Fruit fly (Drosophila melanogaster) whole organism, prepupa: ENCODE results near the gene CG34367.

Source experiments
- Blimp-1 ChIP-seq: fragments of 200-800 bp; sonication (Bioruptor generic); optimal IDR thresholded peaks from 3 replicates; lab custom pipeline; 2017; ENCODE audit warnings: missing biosample characterization, missing genetic modification characterization, mild to moderate bottlenecking, moderate library complexity, missing genetic modification reagents
- CG10669 ChIP-seq: fragments of 200-800 bp; sonication (Bioruptor generic); optimal IDR thresholded peaks from 3 replicates; lab custom pipeline; 2018; ENCODE audit warnings: missing biosample characterization, mild to moderate bottlenecking, missing genetic modification characterization, moderate library complexity
- CG11294 ChIP-seq: fragments of 200-800 bp; sonication (Bioruptor generic); IDR thresholded peaks from 2 replicates; pipeline ENCODE4 v1.3.6; 2022; ENCODE audit warnings: missing biosample characterization, missing genetic modification characterization
- CG11902 ChIP-seq: fragments of 200-800 bp; sonication (Bioruptor generic); optimal IDR thresholded peaks from 3 replicates; lab custom pipeline; 2016; ENCODE audit warnings: missing biosample characterization, missing genetic modification characterization
- CG15336 ChIP-seq: fragments of 200-800 bp; sonication (Bioruptor generic); IDR thresholded peaks from 2 replicates; pipeline ENCODE4 v1.3.6; 2022; ENCODE audit warnings: missing biosample characterization, missing genetic modification characterization
- CG1621 ChIP-seq: fragments of 200-800 bp; sonication (Bioruptor generic); optimal IDR thresholded peaks from 3 replicates; lab custom pipeline; 2018; ENCODE audit warnings: missing biosample characterization, mild to moderate bottlenecking, missing genetic modification characterization
- CG31627 ChIP-seq: fragments of 200-800 bp; sonication (Bioruptor generic); optimal IDR thresholded peaks from 3 replicates; lab custom pipeline; 2016; ENCODE audit warnings: missing biosample characterization, missing genetic modification characterization
- CG34406 ChIP-seq: fragments of 200-800 bp; sonication (Bioruptor generic); optimal IDR thresholded peaks from 3 replicates; lab custom pipeline; 2016; ENCODE audit warnings: missing biosample characterization, missing genetic modification characterization
- CG4318 ChIP-seq: fragments of 200-800 bp; sonication (Bioruptor generic); optimal IDR thresholded peaks from 3 replicates; lab custom pipeline; 2017; ENCODE audit warnings: missing biosample characterization, mild to moderate bottlenecking, missing genetic modification characterization
- CG6276 ChIP-seq: fragments of 200-800 bp; sonication (Bioruptor generic); optimal IDR thresholded peaks from 2 replicates; lab custom pipeline; 2017; ENCODE audit warnings: missing biosample characterization, mild to moderate bottlenecking, missing genetic modification characterization
- CG6792 ChIP-seq: fragments of 200-800 bp; sonication (Bioruptor generic); optimal IDR thresholded peaks from 3 replicates; lab custom pipeline; 2016; ENCODE audit warnings: missing biosample characterization, missing genetic modification characterization
- CG6808 ChIP-seq: fragments of 200-800 bp; sonication (Bioruptor generic); optimal IDR thresholded peaks from 3 replicates; lab custom pipeline; 2017; ENCODE audit warnings: missing biosample characterization, missing genetic modification characterization, mild to moderate bottlenecking, moderate library complexity, missing genetic modification reagents
- CG6854 ChIP-seq: fragments of 200-800 bp; sonication (Bioruptor generic); optimal IDR thresholded peaks from 2 replicates; lab custom pipeline; 2017; ENCODE audit warnings: missing biosample characterization, mild to moderate bottlenecking, missing genetic modification characterization
- CG7368 ChIP-seq: fragments of 200-800 bp; sonication (Bioruptor generic); optimal IDR thresholded peaks from 3 replicates; lab custom pipeline; 2016; ENCODE audit warnings: missing biosample characterization, missing genetic modification characterization
- CG8119 ChIP-seq: fragments of 200-800 bp; sonication (Bioruptor generic); IDR thresholded peaks from 3 replicates; pipeline ENCODE4 v1.3.6; 2022; ENCODE audit warnings: missing biosample characterization, missing genetic modification characterization
- CG8319 ChIP-seq: fragments of 200-800 bp; sonication (Bioruptor generic); optimal IDR thresholded peaks from 3 replicates; lab custom pipeline; 2016; ENCODE audit warnings: missing biosample characterization, missing genetic modification characterization
- CG9139 ChIP-seq: fragments of 200-800 bp; sonication (Bioruptor generic); optimal IDR thresholded peaks from 3 replicates; lab custom pipeline; 2017; ENCODE audit warnings: missing biosample characterization, mild to moderate bottlenecking, missing genetic modification characterization
- Eip75B ChIP-seq: fragments of 200-800 bp; sonication (Bioruptor generic); optimal IDR thresholded peaks from 3 replicates; lab custom pipeline; 2016; ENCODE audit warnings: missing biosample characterization, missing genetic modification characterization
- Eip78C ChIP-seq: fragments of 200-800 bp; sonication (Bioruptor generic); peaks from one replicate; lab custom pipeline; 2016; ENCODE audit warnings: missing biosample characterization, missing genetic modification characterization
- Eip93F ChIP-seq: fragments of 200-800 bp; sonication (Bioruptor generic); optimal IDR thresholded peaks from 2 replicates; lab custom pipeline; 2016; ENCODE audit warnings: missing biosample characterization, mild to moderate bottlenecking, missing genetic modification characterization
- Ets21C ChIP-seq: fragments of 200-800 bp; sonication (Bioruptor generic); optimal IDR thresholded peaks from 3 replicates; lab custom pipeline; 2016; ENCODE audit warnings: missing biosample characterization, missing genetic modification characterization
- Ets96B ChIP-seq: fragments of 200-800 bp; optimal IDR thresholded peaks from 2 replicates; lab custom pipeline; 2019; ENCODE audit warnings: missing biosample characterization, mild to moderate bottlenecking, missing genetic modification characterization, moderate library complexity
- Hr38 ChIP-seq: sonication (Bioruptor generic); optimal IDR thresholded peaks from 2 replicates; lab custom pipeline; 2016; ENCODE audit warnings: missing biosample characterization, missing genetic modification characterization
- Hr39 ChIP-seq: fragments of 200-800 bp; sonication (Bioruptor generic); optimal IDR thresholded peaks from 2 replicates; lab custom pipeline; 2016; ENCODE audit warnings: missing biosample characterization, missing genetic modification characterization
- Lpt ChIP-seq: fragments of 200-800 bp; sonication (Bioruptor generic); optimal IDR thresholded peaks from 3 replicates; lab custom pipeline; 2016; ENCODE audit warnings: missing biosample characterization, missing genetic modification characterization
- Smox ChIP-seq: fragments of 200-800 bp; sonication (Bioruptor generic); optimal IDR thresholded peaks from 3 replicates; lab custom pipeline; 2016; ENCODE audit warnings: missing biosample characterization, missing genetic modification characterization
- Sox14 ChIP-seq: fragments of 200-800 bp; sonication (Bioruptor generic); optimal IDR thresholded peaks from 3 replicates; lab custom pipeline; 2016; ENCODE audit warnings: missing biosample characterization, missing genetic modification characterization
- Sox15 ChIP-seq: fragments of 200-800 bp; sonication (Bioruptor generic); optimal IDR thresholded peaks from 3 replicates; lab custom pipeline; 2016; ENCODE audit warnings: missing biosample characterization, missing genetic modification characterization
- acj6 ChIP-seq: fragments of 200-800 bp; sonication (Bioruptor generic); optimal IDR thresholded peaks from 3 replicates; lab custom pipeline; 2016; ENCODE audit warnings: missing biosample characterization, missing genetic modification characterization
- cyc ChIP-seq: fragments of 200-800 bp; sonication (Bioruptor generic); optimal IDR thresholded peaks from 3 replicates; lab custom pipeline; 2016; ENCODE audit warnings: missing biosample characterization, missing genetic modification characterization
- dac ChIP-seq: fragments of 200-800 bp; sonication (Bioruptor generic); optimal IDR thresholded peaks from 2 replicates; lab custom pipeline; 2017; ENCODE audit warnings: missing biosample characterization, mild to moderate bottlenecking, missing genetic modification characterization
- dsx ChIP-seq: fragments of 200-800 bp; optimal IDR thresholded peaks from 3 replicates; lab custom pipeline; 2019; ENCODE audit warnings: missing biosample characterization, mild to moderate bottlenecking, missing genetic modification characterization, moderate library complexity; ENCODE audit not compliant: poor library complexity, severe bottlenecking
- eg ChIP-seq: fragments of 200-800 bp; sonication (Bioruptor generic); IDR thresholded peaks from 3 replicates; pipeline ENCODE4 v1.3.6; 2022; ENCODE audit warnings: missing biosample characterization, missing genetic modification characterization
- esn ChIP-seq: fragments of 200-800 bp; sonication (Bioruptor generic); optimal IDR thresholded peaks from 2 replicates; lab custom pipeline; 2016; ENCODE audit warnings: missing biosample characterization, mild to moderate bottlenecking, missing genetic modification characterization, moderate library complexity
- fd59A ChIP-seq: fragments of 200-800 bp; sonication (Bioruptor generic); optimal IDR thresholded peaks from 2 replicates; lab custom pipeline; 2017; ENCODE audit warnings: missing biosample characterization, mild to moderate bottlenecking, missing genetic modification characterization, missing genetic modification reagents
- fd85E ChIP-seq: fragments of 200-800 bp; sonication (Bioruptor generic); optimal IDR thresholded peaks from 3 replicates; lab custom pipeline; 2016; ENCODE audit warnings: missing biosample characterization, missing genetic modification characterization
- fkh ChIP-seq: fragments of 200-800 bp; sonication (Bioruptor generic); optimal IDR thresholded peaks from 3 replicates; lab custom pipeline; 2017; ENCODE audit warnings: missing biosample characterization, mild to moderate bottlenecking, missing genetic modification characterization, moderate library complexity
- lz ChIP-seq: fragments of 200-800 bp; sonication (Bioruptor generic); optimal IDR thresholded peaks from 3 replicates; lab custom pipeline; 2016; ENCODE audit warnings: missing biosample characterization, missing genetic modification characterization
- pdm3 ChIP-seq: fragments of 200-800 bp; sonication (Bioruptor generic); optimal IDR thresholded peaks from 3 replicates; lab custom pipeline; 2016; ENCODE audit warnings: missing biosample characterization, missing genetic modification characterization
- salr ChIP-seq, 2 experiments: fragments of 200-800 bp; sonication (Bioruptor generic); optimal IDR thresholded peaks; 3 replicates each; lab custom pipeline; 2016 to 2018; ENCODE audit warnings: missing biosample characterization in 2 of 2, missing genetic modification characterization in 2 of 2, mild to moderate bottlenecking in 1 of 2
- spab ChIP-seq: fragments of 200-800 bp; sonication (Bioruptor generic); optimal IDR thresholded peaks from 2 replicates; lab custom pipeline; 2017; ENCODE audit warnings: missing biosample characterization, mild to moderate bottlenecking, missing genetic modification characterization, missing genetic modification reagents
- ss ChIP-seq, 2 experiments: fragments of 200-800 bp; sonication (Bioruptor generic); optimal IDR thresholded peaks; 2 replicates in 1 of 2; 3 replicates in 1 of 2; lab custom pipeline; 2017 to 2018; ENCODE audit warnings: mild to moderate bottlenecking in 2 of 2, missing biosample characterization in 2 of 2, missing genetic modification characterization in 2 of 2, moderate library complexity in 1 of 2

Gene CG34367

dm6 chr2L:10387869-10388726 is 34.4 kb upstream of the CG34367 start, which contains the start of gene da (continued):
- peak; percentile 11 for TF ChIP-seq CG11902
- TF ChIP-seq Smox (GFP tag; lab: Kevin White, UChicago) = peak; percentile 56
- peak; percentile 38 for TF ChIP-seq acj6 (GFP tag; lab: Kevin White, UChicago)
- TF ChIP-seq Hr38 (GFP tag; lab: Kevin White, UChicago) = no peak
- TF ChIP-seq Eip93F = peak; percentile 21
- TF ChIP-seq CG8319 (GFP tag; lab: Kevin White, UChicago) = no peak
- TF ChIP-seq Sox14 = peak; percentile 80
- no peak for TF ChIP-seq CG6808 (GFP tag; lab: Kevin White, UChicago)
- peak; percentile 8 for TF ChIP-seq dac (GFP tag; lab: Kevin White, UChicago)
- TF ChIP-seq CG8119 = no peak; the same call in 2 of the 3 replicates
- peak; percentile 58 for TF ChIP-seq CG31627 (GFP tag; lab: Kevin White, UChicago)
- peak in 1 of 2 experiments; percentile 28 for TF ChIP-seq salr (GFP tag; optimal IDR thresholded peaks at IDR 0.05; lab: Kevin White, UChicago)
- no peak for TF ChIP-seq fd85E
- TF ChIP-seq CG7368 (GFP tag; lab: Kevin White, UChicago) = peak; percentile 24
- TF ChIP-seq Hr39 (GFP tag; lab: Kevin White, UChicago) = peak; percentile 63
- no peak for TF ChIP-seq CG4318 (GFP tag; lab: Kevin White, UChicago)
- TF ChIP-seq Lpt (GFP tag; lab: Kevin White, UChicago) = no peak
- peak; percentile 36 for TF ChIP-seq CG6792 (GFP tag; lab: Kevin White, UChicago)
- no peak for TF ChIP-seq CG11294 (GFP tag; lab: Robert Waterston, UW)
- TF ChIP-seq CG1621 = no peak
- peak; percentile 66 for TF ChIP-seq esn (GFP tag; lab: Kevin White, UChicago)
- TF ChIP-seq CG6276 (GFP tag; lab: Kevin White, UChicago) = no peak
- TF ChIP-seq CG10669 (GFP tag; lab: Kevin White, UChicago) = peak; percentile 22
- TF ChIP-seq Sox15 (GFP tag; lab: Kevin White, UChicago) = peak; percentile 5
- peak; percentile 47 for TF ChIP-seq fkh
- peak; percentile 17 for TF ChIP-seq Blimp-1 (GFP tag; lab: Kevin White, UChicago)
- TF ChIP-seq eg (GFP tag; lab: Robert Waterston, UW) = no peak; the same call in 1 of the 3 replicates
- TF ChIP-seq cyc (GFP tag; lab: Kevin White, UChicago) = peak; percentile 50
- TF ChIP-seq ss (GFP tag; optimal IDR thresholded peaks at IDR 0.05; lab: Kevin White, UChicago) = peak in 1 of 2 experiments; percentile 24
- TF ChIP-seq pdm3 = peak; percentile 73
- no peak for TF ChIP-seq CG6854 (GFP tag; lab: Kevin White, UChicago)
- no peak for TF ChIP-seq spab
- TF ChIP-seq CG15336 = 0 out of 2 replicates have a peak, but pooled peaks have one; percentile 31
- peak; percentile 61 for TF ChIP-seq lz
- TF ChIP-seq Eip75B (GFP tag; lab: Kevin White, UChicago) = peak; percentile 67
- TF ChIP-seq Eip78C = peak; percentile 73
- no peak for TF ChIP-seq CG9139
- TF ChIP-seq Ets96B (tag; lab: Kevin White, UChicago) = peak; percentile 24
- no peak for TF ChIP-seq fd59A
- no peak for TF ChIP-seq CG34406
- peak; percentile 12 for TF ChIP-seq Ets21C (GFP tag; lab: Kevin White, UChicago)
- TF ChIP-seq dsx (GFP tag; lab: Kevin White, UChicago) = peak; percentile 29
